Worm (Caenorhabditis elegans): ENCODE data around the gene fbxa-115.

Gene fbxa-115

DNA sequence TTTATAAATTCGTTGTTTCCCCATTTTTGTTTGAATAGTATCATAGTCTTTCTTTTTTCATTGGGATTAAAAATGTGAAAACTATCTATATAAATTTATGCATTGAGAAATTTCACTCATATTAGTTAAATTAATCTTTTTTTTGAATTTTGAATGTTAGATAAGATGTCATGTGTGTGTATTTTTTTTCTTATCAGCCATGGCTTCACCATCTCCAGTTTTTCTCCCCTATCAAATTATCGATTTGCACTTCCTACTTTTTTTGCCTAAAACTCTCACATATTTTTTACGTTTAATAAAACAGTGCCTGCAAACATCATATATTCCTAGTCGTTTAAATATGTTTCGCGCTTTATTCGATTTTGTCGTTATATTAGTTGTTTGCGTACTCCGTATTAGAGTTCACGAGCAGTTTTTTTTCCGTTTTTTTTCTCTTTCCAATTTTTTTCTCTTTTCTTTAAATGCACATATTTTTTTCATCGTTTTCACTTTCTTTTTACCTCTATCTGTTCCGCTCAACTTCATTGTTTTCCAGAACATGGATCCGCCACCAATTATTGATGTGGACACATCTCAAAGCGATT lies 44.2 kb downstream of the fbxa-115 start, which contains the start of gene Y113G7A.13:
TSS of gene Y113G7A.13 (plus strand) at position 534 of the 584 bp plus-strand sequence.
- TF ChIP-seq unc-62 (GFP tag; optimal IDR thresholded peaks at IDR 0.05) = no peak

DNA sequence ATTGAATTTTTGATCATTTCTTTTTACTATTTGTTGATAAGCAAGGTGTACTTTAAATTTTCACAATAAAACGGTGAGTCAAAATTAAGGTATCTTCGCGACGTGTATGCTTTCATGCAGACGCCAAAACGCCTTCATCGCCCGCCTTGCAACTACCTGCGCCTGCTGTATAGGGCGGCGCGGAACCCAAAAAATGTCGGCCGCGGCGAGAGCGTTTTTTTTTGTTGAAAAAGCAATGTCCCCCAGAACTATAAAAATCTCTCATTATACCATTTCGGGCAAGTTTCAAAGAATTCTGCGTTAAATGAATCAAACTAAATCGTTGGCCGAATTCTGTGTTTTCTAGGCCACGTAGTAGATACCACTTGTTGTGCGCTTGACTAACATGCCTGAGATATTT lies 48.2 kb downstream of the fbxa-115 start:
- TF ChIP-seq unc-62 (GFP tag; optimal IDR thresholded peaks at IDR 0.05) = no peak

DNA sequence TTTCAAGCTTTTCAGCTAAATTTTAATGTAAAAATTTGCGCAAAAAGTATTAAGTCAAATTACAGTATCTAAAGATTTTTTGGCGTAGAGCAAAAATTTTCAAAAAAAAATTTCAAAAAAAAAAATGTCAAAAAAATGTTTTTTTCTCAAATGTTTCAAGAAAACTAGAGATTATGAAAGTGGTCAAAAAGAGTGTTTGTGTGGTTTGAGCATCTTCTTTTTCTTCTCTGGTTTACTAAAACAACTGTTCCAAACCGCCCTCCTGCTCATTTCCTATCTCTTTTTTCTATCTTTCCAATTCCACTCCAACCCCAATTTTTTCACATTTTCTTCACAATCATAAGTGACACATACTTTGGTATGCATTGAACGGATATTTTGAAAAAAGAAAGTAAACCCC lies 49.7 kb downstream of the fbxa-115 start, which contains the start of gene Y113G7A.12:
TSS of gene Y113G7A.12 (plus strand) at position 301 of the 400 bp plus-strand sequence.
- no peak for TF ChIP-seq unc-62 (GFP tag; optimal IDR thresholded peaks at IDR 0.05)

All from whole organism, dauer.